Worm (Caenorhabditis elegans) whole organism, L4/young adult: Measurements from ENCODE around the gene trpp-6.

Source experiments
- W03F9.2 ChIP-seq: fragments of 150-350 bp; optimal IDR thresholded peaks from 2 replicates; lab custom pipeline; 2014; ENCODE audit warnings: missing biosample characterization, missing genetic modification characterization
- dao-5 ChIP-seq: sonication (generic microtip); optimal IDR thresholded peaks from 2 replicates; lab custom pipeline; 2016; ENCODE audit warnings: missing genotype, missing genetic modification characterization, moderate library complexity, missing compliant biosample characterization
- him-1 ChIP-seq: sonication (generic microtip); optimal IDR thresholded peaks from 2 replicates; lab custom pipeline; 2016; ENCODE audit warnings: missing genotype, missing genetic modification reagents, missing genetic modification characterization, missing compliant biosample characterization

DNA sequence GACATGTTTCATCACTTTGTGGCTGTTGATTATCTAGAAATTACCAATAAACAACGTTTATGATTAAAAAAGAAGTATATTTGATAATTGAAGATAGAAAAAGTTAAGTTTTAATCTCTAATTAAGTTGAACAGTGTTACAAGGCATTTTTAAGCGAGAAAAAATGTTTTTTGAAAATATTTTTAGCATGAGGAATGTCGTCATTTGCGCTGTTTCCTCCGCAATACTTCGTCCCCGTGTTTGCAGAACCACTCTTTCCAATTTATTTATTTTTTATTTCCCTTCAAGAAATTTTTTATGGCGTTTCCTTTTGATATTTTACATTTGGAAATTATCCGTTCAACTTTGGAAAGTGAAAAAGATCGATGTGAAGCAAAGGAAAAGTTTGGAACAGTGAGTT lies at the start of gene trpp-6, which contains the start of gene rde-1:
- TF ChIP-seq him-1, result no peak
- TF ChIP-seq dao-5 (tag; lab: Kevin White, UChicago), result no peak
- TF ChIP-seq W03F9.2 (tag; lab: Kevin White, UChicago), result no peak
